Worm (Caenorhabditis elegans): ENCODE measurements around the gene nlp-81.

DNA sequence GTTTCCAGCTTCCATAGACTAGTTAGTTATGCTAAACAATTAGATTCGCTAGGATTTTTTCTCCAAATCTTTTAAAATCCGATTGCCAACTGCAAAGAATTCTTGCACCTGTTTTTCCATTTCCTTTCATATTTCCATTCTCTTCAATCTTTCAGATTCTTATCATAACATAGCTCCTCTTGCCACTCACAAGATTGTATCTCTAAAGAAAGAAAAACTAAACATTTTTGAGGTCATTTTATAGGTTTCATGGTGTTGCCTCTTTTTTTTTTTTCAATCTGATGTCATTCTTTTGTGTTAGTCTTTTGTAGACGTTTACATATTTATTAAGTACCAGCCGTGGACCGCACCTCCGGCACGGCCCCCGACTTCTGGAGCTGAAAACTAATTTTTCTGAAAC is 10.6 kb downstream of the nlp-81 start:
- TF ChIP-seq ztf-11 (tag; optimal IDR thresholded peaks at IDR 0.05) (no peak), mep-1 (tag; optimal IDR thresholded peaks at IDR 0.05) (no peak), snpc-4 (tag; optimal IDR thresholded peaks at IDR 0.05) (no peak), unc-62 (GFP tag; optimal IDR thresholded peaks at IDR 0.05) (no peak), nhr-28 (tag; optimal IDR thresholded peaks at IDR 0.05) (no peak), hlh-1 (tag; optimal IDR thresholded peaks at IDR 0.05) (no peak), drap-1 (GFP tag; optimal IDR thresholded peaks at IDR 0.05) (no peak), unc-39 (tag; optimal IDR thresholded peaks at IDR 0.05) (no peak), lin-13 (tag; optimal IDR thresholded peaks at IDR 0.05) (no peak), mab-5 (tag; optimal IDR thresholded peaks at IDR 0.05) (no peak), unc-120 (tag; optimal IDR thresholded peaks at IDR 0.05; ENCODE audit: poor library complexity, severe bottlenecking) (no peak), ceh-43 (GFP tag; optimal IDR thresholded peaks at IDR 0.05) (no peak), nhr-76 (tag; optimal IDR thresholded peaks at IDR 0.05) (no peak), blmp-1 (tag; optimal IDR thresholded peaks at IDR 0.05) (no peak)

All from whole organism, mixed stage, embryonic.